Fruit fly (Drosophila melanogaster) whole organism, prepupa: ENCODE results near the gene prt.
A peak's percentile ranks its signal among the peaks of the same experiment; 100 is the strongest.

ENCODE experiments used
- CG11762 ChIP-seq: fragments of 200-800 bp; sonication (Bioruptor generic); optimal IDR thresholded peaks from 3 replicates; lab custom pipeline; 2016; ENCODE audit warnings: missing biosample characterization, missing genetic modification characterization; ENCODE audit not compliant: insufficient read depth
- CG11902 ChIP-seq: fragments of 200-800 bp; sonication (Bioruptor generic); optimal IDR thresholded peaks from 3 replicates; lab custom pipeline; 2016; ENCODE audit warnings: missing biosample characterization, missing genetic modification characterization
- CG15336 ChIP-seq: fragments of 200-800 bp; sonication (Bioruptor generic); IDR thresholded peaks from 2 replicates; pipeline ENCODE4 v1.3.6; 2022; ENCODE audit warnings: missing biosample characterization, missing genetic modification characterization
- CG16779 ChIP-seq: fragments of 200-800 bp; sonication (Bioruptor generic); optimal IDR thresholded peaks from 3 replicates; lab custom pipeline; 2017; ENCODE audit warnings: missing biosample characterization, mild to moderate bottlenecking, missing genetic modification characterization
- CG3032 ChIP-seq: fragments of 200-800 bp; optimal IDR thresholded peaks from 2 replicates; lab custom pipeline; 2019; ENCODE audit warnings: missing biosample characterization, mild to moderate bottlenecking, missing genetic modification characterization, moderate library complexity
- CG31627 ChIP-seq: fragments of 200-800 bp; sonication (Bioruptor generic); optimal IDR thresholded peaks from 3 replicates; lab custom pipeline; 2016; ENCODE audit warnings: missing biosample characterization, missing genetic modification characterization
- CG3919 ChIP-seq: fragments of 200-800 bp; sonication (Bioruptor generic); optimal IDR thresholded peaks from 3 replicates; lab custom pipeline; 2016; ENCODE audit warnings: missing biosample characterization, missing genetic modification characterization
- CG4318 ChIP-seq: fragments of 200-800 bp; sonication (Bioruptor generic); optimal IDR thresholded peaks from 3 replicates; lab custom pipeline; 2017; ENCODE audit warnings: missing biosample characterization, mild to moderate bottlenecking, missing genetic modification characterization
- CG6276 ChIP-seq: fragments of 200-800 bp; sonication (Bioruptor generic); optimal IDR thresholded peaks from 2 replicates; lab custom pipeline; 2017; ENCODE audit warnings: missing biosample characterization, mild to moderate bottlenecking, missing genetic modification characterization
- CG6854 ChIP-seq: fragments of 200-800 bp; sonication (Bioruptor generic); optimal IDR thresholded peaks from 2 replicates; lab custom pipeline; 2017; ENCODE audit warnings: missing biosample characterization, mild to moderate bottlenecking, missing genetic modification characterization
- CG7368 ChIP-seq: fragments of 200-800 bp; sonication (Bioruptor generic); optimal IDR thresholded peaks from 3 replicates; lab custom pipeline; 2016; ENCODE audit warnings: missing biosample characterization, missing genetic modification characterization
- CG8119 ChIP-seq: fragments of 200-800 bp; sonication (Bioruptor generic); IDR thresholded peaks from 3 replicates; pipeline ENCODE4 v1.3.6; 2022; ENCODE audit warnings: missing biosample characterization, missing genetic modification characterization
- CG8319 ChIP-seq: fragments of 200-800 bp; sonication (Bioruptor generic); optimal IDR thresholded peaks from 3 replicates; lab custom pipeline; 2016; ENCODE audit warnings: missing biosample characterization, missing genetic modification characterization
- Eip75B ChIP-seq: fragments of 200-800 bp; sonication (Bioruptor generic); optimal IDR thresholded peaks from 3 replicates; lab custom pipeline; 2016; ENCODE audit warnings: missing biosample characterization, missing genetic modification characterization
- Eip78C ChIP-seq: fragments of 200-800 bp; sonication (Bioruptor generic); peaks from one replicate; lab custom pipeline; 2016; ENCODE audit warnings: missing biosample characterization, missing genetic modification characterization
- Eip93F ChIP-seq: fragments of 200-800 bp; sonication (Bioruptor generic); optimal IDR thresholded peaks from 2 replicates; lab custom pipeline; 2016; ENCODE audit warnings: missing biosample characterization, mild to moderate bottlenecking, missing genetic modification characterization
- Ets96B ChIP-seq: fragments of 200-800 bp; optimal IDR thresholded peaks from 2 replicates; lab custom pipeline; 2019; ENCODE audit warnings: missing biosample characterization, mild to moderate bottlenecking, missing genetic modification characterization, moderate library complexity
- Hr38 ChIP-seq: sonication (Bioruptor generic); optimal IDR thresholded peaks from 2 replicates; lab custom pipeline; 2016; ENCODE audit warnings: missing biosample characterization, missing genetic modification characterization
- Hr39 ChIP-seq: fragments of 200-800 bp; sonication (Bioruptor generic); optimal IDR thresholded peaks from 2 replicates; lab custom pipeline; 2016; ENCODE audit warnings: missing biosample characterization, missing genetic modification characterization
- Hr4 ChIP-seq: fragments of 200-800 bp; sonication (Bioruptor generic); optimal IDR thresholded peaks from 3 replicates; lab custom pipeline; 2016; ENCODE audit warnings: missing biosample characterization, missing genetic modification characterization
- Lpt ChIP-seq: fragments of 200-800 bp; sonication (Bioruptor generic); optimal IDR thresholded peaks from 3 replicates; lab custom pipeline; 2016; ENCODE audit warnings: missing biosample characterization, missing genetic modification characterization
- Met ChIP-seq: fragments of 200-800 bp; sonication (Bioruptor generic); optimal IDR thresholded peaks from 3 replicates; lab custom pipeline; 2016; ENCODE audit warnings: missing biosample characterization, missing genetic modification characterization
- OdsH ChIP-seq: fragments of 200-800 bp; sonication (Bioruptor generic); optimal IDR thresholded peaks from 3 replicates; lab custom pipeline; 2016; ENCODE audit warnings: missing biosample characterization, missing genetic modification characterization
- Smox ChIP-seq: fragments of 200-800 bp; sonication (Bioruptor generic); optimal IDR thresholded peaks from 3 replicates; lab custom pipeline; 2016; ENCODE audit warnings: missing biosample characterization, missing genetic modification characterization
- Sox102F ChIP-seq: fragments of 200-800 bp; sonication (Bioruptor generic); optimal IDR thresholded peaks from 2 replicates; lab custom pipeline; 2016; ENCODE audit warnings: missing biosample characterization, mild to moderate bottlenecking, missing genetic modification characterization
- Sox14 ChIP-seq: fragments of 200-800 bp; sonication (Bioruptor generic); optimal IDR thresholded peaks from 3 replicates; lab custom pipeline; 2016; ENCODE audit warnings: missing biosample characterization, missing genetic modification characterization
- Sox15 ChIP-seq: fragments of 200-800 bp; sonication (Bioruptor generic); optimal IDR thresholded peaks from 3 replicates; lab custom pipeline; 2016; ENCODE audit warnings: missing biosample characterization, missing genetic modification characterization
- acj6 ChIP-seq: fragments of 200-800 bp; sonication (Bioruptor generic); optimal IDR thresholded peaks from 3 replicates; lab custom pipeline; 2016; ENCODE audit warnings: missing biosample characterization, missing genetic modification characterization
- cyc ChIP-seq: fragments of 200-800 bp; sonication (Bioruptor generic); optimal IDR thresholded peaks from 3 replicates; lab custom pipeline; 2016; ENCODE audit warnings: missing biosample characterization, missing genetic modification characterization
- dac ChIP-seq: fragments of 200-800 bp; sonication (Bioruptor generic); optimal IDR thresholded peaks from 2 replicates; lab custom pipeline; 2017; ENCODE audit warnings: missing biosample characterization, mild to moderate bottlenecking, missing genetic modification characterization
- dsx ChIP-seq: fragments of 200-800 bp; optimal IDR thresholded peaks from 3 replicates; lab custom pipeline; 2019; ENCODE audit warnings: missing biosample characterization, mild to moderate bottlenecking, missing genetic modification characterization, moderate library complexity; ENCODE audit not compliant: poor library complexity, severe bottlenecking
- eg ChIP-seq: fragments of 200-800 bp; sonication (Bioruptor generic); IDR thresholded peaks from 3 replicates; pipeline ENCODE4 v1.3.6; 2022; ENCODE audit warnings: missing biosample characterization, missing genetic modification characterization
- esn ChIP-seq: fragments of 200-800 bp; sonication (Bioruptor generic); optimal IDR thresholded peaks from 2 replicates; lab custom pipeline; 2016; ENCODE audit warnings: missing biosample characterization, mild to moderate bottlenecking, missing genetic modification characterization, moderate library complexity
- fkh ChIP-seq: fragments of 200-800 bp; sonication (Bioruptor generic); optimal IDR thresholded peaks from 3 replicates; lab custom pipeline; 2017; ENCODE audit warnings: missing biosample characterization, mild to moderate bottlenecking, missing genetic modification characterization, moderate library complexity
- lz ChIP-seq: fragments of 200-800 bp; sonication (Bioruptor generic); optimal IDR thresholded peaks from 3 replicates; lab custom pipeline; 2016; ENCODE audit warnings: missing biosample characterization, missing genetic modification characterization
- net ChIP-seq: fragments of 200-800 bp; sonication (Bioruptor generic); optimal IDR thresholded peaks from 3 replicates; lab custom pipeline; 2016; ENCODE audit warnings: missing biosample characterization, missing genetic modification characterization
- pdm3 ChIP-seq: fragments of 200-800 bp; sonication (Bioruptor generic); optimal IDR thresholded peaks from 3 replicates; lab custom pipeline; 2016; ENCODE audit warnings: missing biosample characterization, missing genetic modification characterization
- salr ChIP-seq, 2 experiments: fragments of 200-800 bp; sonication (Bioruptor generic); optimal IDR thresholded peaks; 3 replicates each; lab custom pipeline; 2016 to 2018; ENCODE audit warnings: missing biosample characterization in 2 of 2, missing genetic modification characterization in 2 of 2, mild to moderate bottlenecking in 1 of 2
- svp ChIP-seq: fragments of 200-800 bp; sonication (Bioruptor generic); peaks from one replicate; lab custom pipeline; 2016; ENCODE audit warnings: missing biosample characterization, missing genetic modification characterization
- topi ChIP-seq: fragments of 200-800 bp; sonication (Bioruptor generic); optimal IDR thresholded peaks from 3 replicates; lab custom pipeline; 2016; ENCODE audit warnings: missing biosample characterization, missing genetic modification characterization
- vri ChIP-seq: fragments of 200-800 bp; sonication (Bioruptor generic); optimal IDR thresholded peaks from 3 replicates; lab custom pipeline; 2016; ENCODE audit warnings: missing biosample characterization, mild to moderate bottlenecking, missing genetic modification characterization

The prt gene

DNA sequence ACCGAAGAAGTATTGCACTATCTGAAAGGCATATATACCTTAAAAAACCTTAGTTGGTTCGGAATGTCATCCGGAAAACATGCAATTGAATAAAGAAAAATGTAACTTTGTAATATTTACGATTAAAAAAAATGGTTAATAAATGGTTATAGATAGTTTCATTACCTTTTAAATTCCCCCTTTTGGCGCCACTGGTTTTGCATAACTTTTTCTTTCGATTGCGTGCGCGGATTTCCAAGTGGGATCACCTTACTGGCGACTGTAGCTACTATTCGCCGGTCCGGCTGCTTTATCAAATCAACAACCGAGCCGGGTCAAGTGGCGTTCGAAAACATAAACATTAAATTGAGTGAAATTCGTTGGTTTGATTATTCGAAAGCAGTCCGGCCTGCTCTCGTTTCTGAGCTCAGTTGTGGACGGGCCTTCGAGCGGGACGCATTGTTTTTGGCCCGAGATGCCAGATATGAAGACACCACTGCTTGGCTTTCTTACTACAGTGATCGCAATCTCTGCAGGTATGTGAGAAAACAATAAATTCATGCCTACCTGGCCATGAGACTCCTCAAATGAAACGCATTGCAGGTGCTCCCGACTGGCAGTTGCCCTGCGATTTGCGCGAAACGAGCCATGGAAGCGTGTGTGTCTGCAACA is 5.7 kb upstream of the prt start, which contains the start of gene Gba1b:
Gba1b (plus strand) TSS at position 422 of the 651 bp plus-strand sequence.
- TF ChIP-seq Smox (GFP tag; lab: Kevin White, UChicago) (no peak), esn (GFP tag; lab: Kevin White, UChicago) (no peak), CG7368 (GFP tag; lab: Kevin White, UChicago) (no peak), CG31627 (GFP tag; lab: Kevin White, UChicago) (peak; percentile 29), Sox102F (GFP tag; lab: Kevin White, UChicago) (peak; percentile 40), svp (GFP tag; lab: Kevin White, UChicago) (peak; percentile 96), Sox14 (GFP tag; lab: Kevin White, UChicago) (peak; percentile 15), Lpt (GFP tag; lab: Kevin White, UChicago) (no peak), topi (GFP tag; lab: Kevin White, UChicago) (peak; percentile 32), lz (GFP tag; lab: Kevin White, UChicago) (peak; percentile 8), Met (GFP tag; lab: Kevin White, UChicago) (peak; percentile 21), Eip78C (GFP tag; lab: Kevin White, UChicago) (peak; percentile 83), cyc (GFP tag; lab: Kevin White, UChicago) (peak; percentile 20), Hr39 (GFP tag; lab: Kevin White, UChicago) (peak; percentile 16)

DNA sequence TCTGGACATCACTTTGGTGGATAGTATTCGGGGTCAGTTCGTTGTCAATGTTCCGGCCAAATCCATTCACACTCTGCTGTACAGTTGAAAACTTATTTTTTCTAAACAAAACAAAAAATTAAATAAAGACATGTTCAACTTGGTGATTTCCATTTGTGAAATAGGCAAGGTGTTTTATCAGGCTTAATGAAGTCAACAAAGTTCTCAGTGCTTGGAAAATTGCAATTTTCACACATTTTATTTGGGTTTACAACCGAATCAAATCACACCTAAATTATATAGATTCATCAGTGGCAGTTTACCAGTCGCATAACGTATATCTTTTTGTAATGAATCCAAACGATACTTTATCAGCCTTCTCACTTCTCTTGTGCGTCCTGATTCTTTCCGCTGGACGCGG is 3.6 kb upstream of the prt start, which contains the start of gene Qsox4:
Qsox4 (plus strand) TSS at position 301 of the 400 bp plus-strand sequence.
- TF ChIP-seq Eip75B (GFP tag; lab: Kevin White, UChicago) (no peak), CG3032 (tag; lab: Kevin White, UChicago) (no peak), Ets96B (no peak), Eip93F (GFP tag; lab: Kevin White, UChicago) (no peak), CG3919 (no peak), eg (GFP tag; lab: Robert Waterston, UW) (no peak), pdm3 (GFP tag; lab: Kevin White, UChicago) (no peak), Hr38 (GFP tag; lab: Kevin White, UChicago) (no peak), CG15336 (GFP tag; lab: Robert Waterston, UW) (no peak), esn (GFP tag; lab: Kevin White, UChicago) (no peak), cyc (GFP tag; lab: Kevin White, UChicago) (no peak), CG16779 (tag; lab: Kevin White, UChicago) (no peak), CG8319 (GFP tag; lab: Kevin White, UChicago) (no peak), OdsH (no peak), salr (GFP tag; optimal IDR thresholded peaks at IDR 0.05; lab: Kevin White, UChicago) (no peak), dsx (GFP tag; lab: Kevin White, UChicago) (no peak), CG4318 (GFP tag; lab: Kevin White, UChicago) (no peak), Lpt (GFP tag; lab: Kevin White, UChicago) (no peak), CG31627 (GFP tag; lab: Kevin White, UChicago) (no peak)
- TF ChIP-seq, all 60 proteins: peak for 0

DNA sequence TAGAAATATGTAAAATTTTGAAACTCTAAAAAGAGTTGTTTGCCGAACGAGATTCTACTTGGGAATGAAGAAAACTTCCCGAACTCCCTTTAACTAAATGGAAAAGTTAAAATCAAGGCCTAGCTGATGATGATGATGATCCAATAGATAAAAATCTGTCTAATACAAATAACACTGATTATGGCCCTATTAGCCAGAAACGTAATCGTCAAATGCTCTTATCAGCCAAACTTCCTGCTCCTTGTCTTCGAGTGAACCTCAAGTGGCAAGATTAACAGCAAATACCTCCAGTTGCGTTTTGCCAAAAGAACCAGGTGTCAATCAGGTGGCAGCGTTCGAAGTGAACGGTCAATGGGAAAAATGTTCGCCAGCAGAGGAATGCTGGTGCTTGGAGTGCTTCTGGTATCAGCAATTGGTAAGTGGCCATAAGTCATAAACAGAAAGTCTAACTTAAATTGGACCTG is 1.5 kb upstream of the prt start, which contains the start of the genes CG31468 and Gba1a:
CG31468 (minus strand) TSS at position 51 of the 464 bp plus-strand sequence.
Gba1a (plus strand) TSS at position 318 of the 464 bp plus-strand sequence.
- TF ChIP-seq CG7368 (GFP tag; lab: Kevin White, UChicago), result no peak
- TF ChIP-seq Sox15 (GFP tag; lab: Kevin White, UChicago), result no peak
- no peak for TF ChIP-seq CG3032 (tag; lab: Kevin White, UChicago)
- TF ChIP-seq vri (GFP tag; lab: Kevin White, UChicago), result peak; percentile 82
- no peak for TF ChIP-seq acj6
- TF ChIP-seq CG16779 (tag; lab: Kevin White, UChicago), result no peak
- no peak for TF ChIP-seq CG11762 (GFP tag; lab: Kevin White, UChicago)
- no peak for TF ChIP-seq CG4318 (GFP tag; lab: Kevin White, UChicago)
- TF ChIP-seq, all 60 proteins: peak for 1

DNA sequence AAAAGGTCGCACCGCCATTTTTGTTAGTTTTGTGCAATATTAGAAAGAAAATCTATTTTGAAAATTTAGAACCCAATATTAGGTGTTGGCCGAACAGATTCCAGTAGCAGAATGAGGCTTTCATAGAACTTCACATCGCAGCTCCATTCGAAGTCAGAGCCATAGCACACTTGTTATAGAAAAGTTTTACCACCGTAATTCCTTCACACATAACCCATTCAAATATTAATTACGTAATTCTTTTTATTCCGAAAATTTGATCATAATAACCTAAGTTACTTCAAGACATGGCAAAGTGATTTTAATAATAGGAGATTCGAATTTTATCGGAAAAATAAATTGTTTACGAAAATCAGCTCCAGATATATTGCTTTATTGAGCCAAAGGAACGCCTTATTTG is 2.7 kb downstream of the prt start, which contains the start of gene CG10252:
CG10252 (minus strand) TSS at position 101 of the 400 bp plus-strand sequence.
- TF ChIP-seq dac (GFP tag; lab: Kevin White, UChicago) (no peak), CG6276 (GFP tag; lab: Kevin White, UChicago) (no peak), CG16779 (tag; lab: Kevin White, UChicago) (no peak), fkh (GFP tag; lab: Kevin White, UChicago) (no peak), CG6854 (GFP tag; lab: Kevin White, UChicago) (no peak), Eip75B (GFP tag; lab: Kevin White, UChicago) (no peak), cyc (GFP tag; lab: Kevin White, UChicago) (no peak), CG8119 (GFP tag; lab: Robert Waterston, UW) (no peak), salr (GFP tag; optimal IDR thresholded peaks at IDR 0.05; lab: Kevin White, UChicago) (no peak), Hr38 (GFP tag; lab: Kevin White, UChicago) (no peak), Sox15 (GFP tag; lab: Kevin White, UChicago) (no peak), Hr4 (GFP tag; lab: Kevin White, UChicago) (no peak), topi (GFP tag; lab: Kevin White, UChicago) (no peak), net (GFP tag; lab: Kevin White, UChicago) (no peak), CG11762 (GFP tag; lab: Kevin White, UChicago) (no peak), CG7368 (GFP tag; lab: Kevin White, UChicago) (no peak), lz (GFP tag; lab: Kevin White, UChicago) (no peak), CG11902 (no peak)
